Worm (Caenorhabditis elegans) whole organism, late embryonic: ENCODE results near the gene arl-3.

Experiments
- C38D4.7 ChIP-seq: fragments of 200-800 bp; sonication (Bioruptor generic); optimal IDR thresholded peaks from 2 replicates; lab custom pipeline; 2018; ENCODE audit warnings: mild to moderate bottlenecking, missing genetic modification characterization, moderate library complexity, missing compliant biosample characterization
- K09A11.1 ChIP-seq: sonication (generic microtip); optimal IDR thresholded peaks from 2 replicates; lab custom pipeline; 2017; ENCODE audit warnings: antibody characterized with exemption, mild to moderate bottlenecking, missing genetic modification characterization, missing compliant biosample characterization; ENCODE audit not compliant: insufficient read depth
- T23F11.4 ChIP-seq: fragments of 200-800 bp; sonication (Bioruptor generic); optimal IDR thresholded peaks from 2 replicates; lab custom pipeline; 2018; ENCODE audit warnings: mild to moderate bottlenecking, missing genetic modification characterization, missing compliant biosample characterization
- Y22D7AL.16 ChIP-seq: sonication (generic microtip); optimal IDR thresholded peaks from 2 replicates; lab custom pipeline; 2016; ENCODE audit warnings: missing genetic modification characterization, missing compliant biosample characterization
- ama-1 ChIP-seq: fragments of 150-350 bp; optimal IDR thresholded peaks from 2 replicates; lab custom pipeline; 2014
- ceh-14 ChIP-seq: sonication (generic microtip); optimal IDR thresholded peaks from 2 replicates; lab custom pipeline; 2016; ENCODE audit warnings: missing genotype, missing genetic modification characterization, missing compliant biosample characterization
- ceh-18 ChIP-seq: sonication (generic microtip); optimal IDR thresholded peaks from 2 replicates; lab custom pipeline; 2016; ENCODE audit warnings: missing genetic modification characterization, missing compliant biosample characterization
- ceh-2 ChIP-seq: sonication (generic microtip); optimal IDR thresholded peaks from 2 replicates; lab custom pipeline; 2016; ENCODE audit warnings: missing genotype, missing genetic modification characterization, missing compliant biosample characterization
- ceh-24 ChIP-seq: sonication (generic microtip); optimal IDR thresholded peaks from 2 replicates; lab custom pipeline; 2016; ENCODE audit warnings: mild to moderate bottlenecking, missing genetic modification characterization, missing compliant biosample characterization
- ceh-31 ChIP-seq: sonication (generic microtip); optimal IDR thresholded peaks from 2 replicates; lab custom pipeline; 2016; ENCODE audit warnings: missing genetic modification characterization, missing compliant biosample characterization
- ceh-34 ChIP-seq: sonication (generic microtip); optimal IDR thresholded peaks from 2 replicates; lab custom pipeline; 2016; ENCODE audit warnings: mild to moderate bottlenecking, missing genetic modification characterization, missing compliant biosample characterization
- ceh-48 ChIP-seq: sonication (generic microtip); optimal IDR thresholded peaks from 2 replicates; lab custom pipeline; 2016; ENCODE audit warnings: missing genetic modification characterization, inconsistent platforms, missing compliant biosample characterization
- ceh-6 ChIP-seq: fragments of 200-800 bp; sonication (Bioruptor generic); optimal IDR thresholded peaks from 2 replicates; lab custom pipeline; 2018; ENCODE audit warnings: mild to moderate bottlenecking, missing genetic modification characterization, missing compliant biosample characterization
- ceh-9 ChIP-seq: sonication (generic microtip); optimal IDR thresholded peaks from 2 replicates; lab custom pipeline; 2016; ENCODE audit warnings: mild to moderate bottlenecking, missing genetic modification characterization, inconsistent platforms, missing compliant biosample characterization
- dmd-4 ChIP-seq: sonication (generic microtip); optimal IDR thresholded peaks from 2 replicates; lab custom pipeline; 2016; ENCODE audit warnings: borderline replicate concordance, missing genetic modification characterization, missing compliant biosample characterization
- elt-2 ChIP-seq: sonication (generic microtip); optimal IDR thresholded peaks from 2 replicates; lab custom pipeline; 2016; ENCODE audit warnings: missing genetic modification reagents, missing genetic modification characterization, missing compliant biosample characterization
- ets-4 ChIP-seq: sonication (generic microtip); optimal IDR thresholded peaks from 2 replicates; lab custom pipeline; 2016; ENCODE audit warnings: missing genetic modification characterization, missing compliant biosample characterization
- eyg-1 ChIP-seq: sonication (generic microtip); optimal IDR thresholded peaks from 2 replicates; lab custom pipeline; 2016; ENCODE audit warnings: missing genotype, missing genetic modification characterization, missing compliant biosample characterization
- fax-1 ChIP-seq: sonication (generic microtip); optimal IDR thresholded peaks from 2 replicates; lab custom pipeline; 2016; ENCODE audit warnings: missing genotype, missing genetic modification characterization, missing compliant biosample characterization
- fkh-6 ChIP-seq: sonication (generic microtip); optimal IDR thresholded peaks from 2 replicates; lab custom pipeline; 2016; ENCODE audit warnings: missing genetic modification characterization, missing compliant biosample characterization
- hlh-30 ChIP-seq: sonication (generic microtip); optimal IDR thresholded peaks from 2 replicates; lab custom pipeline; 2017; ENCODE audit warnings: antibody characterized with exemption, missing genetic modification characterization, missing compliant biosample characterization; ENCODE audit not compliant: insufficient read depth
- hlh-6 ChIP-seq: sonication (generic microtip); optimal IDR thresholded peaks from 2 replicates; lab custom pipeline; 2016; ENCODE audit warnings: missing genotype, missing genetic modification characterization, missing compliant biosample characterization
- hlh-8 ChIP-seq: sonication (generic microtip); optimal IDR thresholded peaks from 2 replicates; lab custom pipeline; 2016; ENCODE audit warnings: missing genotype, missing genetic modification characterization, missing compliant biosample characterization
- lin-11 ChIP-seq: fragments of 200-800 bp; sonication (Bioruptor generic); optimal IDR thresholded peaks from 2 replicates; lab custom pipeline; 2018; ENCODE audit warnings: mild to moderate bottlenecking, missing genetic modification characterization, missing compliant biosample characterization
- madf-2 ChIP-seq: sonication (generic microtip); optimal IDR thresholded peaks from 2 replicates; lab custom pipeline; 2017; ENCODE audit warnings: missing genetic modification characterization, missing compliant biosample characterization
- mec-3 ChIP-seq: sonication (generic microtip); optimal IDR thresholded peaks from 2 replicates; lab custom pipeline; 2016; ENCODE audit warnings: borderline replicate concordance, missing genetic modification characterization, missing compliant biosample characterization
- nhr-11 ChIP-seq: fragments of 150-350 bp; optimal IDR thresholded peaks from 2 replicates; lab custom pipeline; 2014; ENCODE audit warnings: missing biosample characterization, missing genetic modification characterization
- pat-9 ChIP-seq: fragments of 200-800 bp; sonication (Bioruptor generic); optimal IDR thresholded peaks from 2 replicates; lab custom pipeline; 2018; ENCODE audit warnings: mild to moderate bottlenecking, missing genetic modification characterization, moderate library complexity, missing compliant biosample characterization
- pax-1 ChIP-seq: fragments of 150-350 bp; optimal IDR thresholded peaks from 2 replicates; lab custom pipeline; 2014; ENCODE audit warnings: missing biosample characterization, missing genetic modification characterization
- pha-2 ChIP-seq: sonication (generic microtip); optimal IDR thresholded peaks from 2 replicates; lab custom pipeline; 2017; ENCODE audit warnings: mild to moderate bottlenecking, missing genetic modification characterization, missing compliant biosample characterization
- pha-4 ChIP-seq: fragments of 150-350 bp; optimal IDR thresholded peaks from 2 replicates; lab custom pipeline; 2018; ENCODE audit warnings: missing biosample characterization, missing genetic modification reagents, missing genetic modification characterization
- pros-1 ChIP-seq: fragments of 150-350 bp; optimal IDR thresholded peaks from 2 replicates; lab custom pipeline; 2014; ENCODE audit warnings: missing biosample characterization, missing genetic modification reagents, missing genetic modification characterization
- ref-2 ChIP-seq: sonication (generic microtip); optimal IDR thresholded peaks from 2 replicates; lab custom pipeline; 2016; ENCODE audit warnings: missing genetic modification characterization, missing compliant biosample characterization
- sdc-2 ChIP-seq: sonication (generic microtip); optimal IDR thresholded peaks from 2 replicates; lab custom pipeline; 2016; ENCODE audit warnings: missing genotype, missing genetic modification characterization, missing compliant biosample characterization
- tbx-2 ChIP-seq: sonication (generic microtip); optimal IDR thresholded peaks from 2 replicates; lab custom pipeline; 2016; ENCODE audit warnings: missing genetic modification characterization, missing compliant biosample characterization
- ttx-3 ChIP-seq: sonication (generic microtip); optimal IDR thresholded peaks from 2 replicates; lab custom pipeline; 2016; ENCODE audit warnings: missing genetic modification reagents, missing genetic modification characterization, missing compliant biosample characterization
- unc-3 ChIP-seq, 2 experiments: fragments of 200-800 bp in 1 of 2; sonication (Bioruptor generic) in 1 of 2; sonication (generic microtip) in 1 of 2; conservative IDR thresholded peaks in 1 of 2; optimal IDR thresholded peaks in 1 of 2; 2 replicates each; pipeline versions ENCODE4 v1.3.6 to Lab custom; 2016 to 2022; ENCODE audit warnings: missing compliant biosample characterization in 2 of 2, missing genetic modification characterization in 2 of 2, missing genetic modification reagents in 1 of 2
- unc-42 ChIP-seq: sonication (generic microtip); optimal IDR thresholded peaks from 2 replicates; lab custom pipeline; 2016; ENCODE audit warnings: missing genotype, missing genetic modification characterization, missing compliant biosample characterization
- unc-55 ChIP-seq: sonication (generic microtip); optimal IDR thresholded peaks from 2 replicates; lab custom pipeline; 2017; ENCODE audit warnings: missing biosample characterization, missing genetic modification reagents, missing genetic modification characterization
- unc-86 ChIP-seq: sonication (generic microtip); optimal IDR thresholded peaks from 2 replicates; lab custom pipeline; 2016; ENCODE audit warnings: missing genetic modification characterization, missing compliant biosample characterization
- zip-5 ChIP-seq: sonication (generic microtip); optimal IDR thresholded peaks from 2 replicates; lab custom pipeline; 2016; ENCODE audit warnings: missing genetic modification characterization, missing compliant biosample characterization

Gene arl-3

DNA sequence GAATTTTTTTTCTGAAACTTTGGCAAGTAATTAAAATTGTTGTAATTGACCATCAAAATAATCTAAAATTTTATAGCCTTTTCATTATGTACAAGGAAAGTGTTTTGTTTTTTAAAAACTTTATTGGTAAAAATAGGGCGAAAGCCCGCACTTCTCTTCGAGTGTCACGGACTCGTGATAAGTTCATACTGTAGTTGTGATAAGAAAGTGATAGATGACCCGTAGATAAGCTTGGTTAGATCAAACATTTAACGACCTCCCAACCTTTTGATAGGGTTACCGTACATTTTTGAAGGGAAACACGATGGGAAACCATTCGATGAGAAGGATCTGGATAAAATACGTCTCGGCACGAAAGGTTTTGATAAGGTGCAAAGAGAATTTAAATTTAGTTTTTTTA lies 10.1 kb downstream of the arl-3 start:
- no peak for TF ChIP-seq hlh-6 (tag; lab: Kevin White, UChicago)
- no peak for TF ChIP-seq pha-2 (tag; lab: Kevin White, UChicago)
- TF ChIP-seq unc-86 (tag; lab: Kevin White, UChicago): no peak
- no peak for TF ChIP-seq fax-1
- no peak for TF ChIP-seq ama-1 (lab: Kevin White, UChicago)
- peak; percentile 80 for TF ChIP-seq elt-2
- TF ChIP-seq pax-1: no peak

DNA sequence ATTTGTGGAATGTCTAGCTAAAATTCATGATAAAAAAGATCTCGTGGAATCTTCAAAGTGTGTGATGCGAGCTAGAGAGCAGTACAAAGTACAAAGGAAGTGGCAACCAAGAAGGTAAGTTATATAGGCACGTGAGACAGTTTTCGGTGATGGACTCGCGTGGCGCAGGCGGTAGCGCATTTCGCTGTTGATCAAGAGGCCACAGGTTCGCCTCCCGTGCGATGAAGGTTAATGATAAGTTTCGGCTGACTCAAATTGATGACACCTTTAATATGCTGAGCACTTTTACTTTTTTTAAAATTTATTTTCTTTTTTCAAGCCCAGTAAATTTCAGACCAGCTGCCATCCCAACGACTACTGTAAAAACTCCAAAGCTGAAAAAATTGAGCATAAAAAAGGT lies 10.7 kb downstream of the arl-3 start:
- TF ChIP-seq lin-11 (tag; lab: Kevin White, UChicago) (no peak), mec-3 (tag; lab: Kevin White, UChicago) (no peak)

DNA sequence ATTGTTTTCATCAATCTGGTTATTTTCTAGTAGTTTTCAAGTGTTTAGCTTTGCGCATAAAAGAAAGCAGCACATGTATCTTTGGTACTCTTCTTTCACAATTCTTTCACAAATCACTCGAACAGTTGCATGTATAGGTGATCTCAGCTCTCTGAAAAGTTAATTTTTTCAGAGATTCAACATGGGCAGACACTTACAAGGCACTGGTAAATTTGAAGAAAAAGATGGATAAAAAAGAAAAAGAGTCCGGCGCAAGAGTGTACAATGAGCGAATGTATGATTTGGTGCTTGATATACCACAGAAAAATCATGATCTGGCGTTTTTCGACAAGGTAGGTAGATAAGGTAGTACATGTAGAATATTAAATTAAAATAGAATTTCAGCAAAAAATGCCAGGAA lies 11.9 kb downstream of the arl-3 start:
- TF ChIP-seq unc-86 (tag; lab: Kevin White, UChicago) (no peak), hlh-30 (tag; lab: Kevin White, UChicago) (no peak), ceh-34 (no peak), sdc-2 (no peak), ets-4 (tag; lab: Kevin White, UChicago) (no peak), pha-4 (tag; lab: Kevin White, UChicago) (no peak), Y22D7AL.16 (no peak), fkh-6 (tag; lab: Kevin White, UChicago) (no peak), pros-1 (tag; lab: Kevin White, UChicago) (no peak), T23F11.4 (GFP tag; lab: Kevin White, UChicago) (no peak), dmd-4 (tag; lab: Kevin White, UChicago) (no peak), eyg-1 (tag; lab: Kevin White, UChicago) (no peak)

DNA sequence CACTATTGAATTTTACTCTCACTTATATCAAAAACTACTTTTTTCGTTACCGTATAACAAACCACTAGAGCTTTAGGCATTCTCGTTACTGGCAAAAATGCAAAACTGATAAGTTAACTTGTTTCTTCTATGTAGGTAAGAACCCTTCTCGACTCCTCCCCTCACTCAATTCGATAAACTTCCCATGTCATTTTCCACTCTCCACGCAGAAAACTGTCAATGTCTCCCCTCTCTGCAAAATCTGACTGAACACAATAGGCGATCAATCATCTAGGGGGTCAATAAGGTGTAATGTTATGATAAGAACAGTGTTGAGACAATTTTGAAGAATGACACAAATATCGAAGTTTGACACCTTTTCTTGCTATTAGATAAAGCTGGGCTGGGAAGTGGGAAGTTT lies 12.5 kb downstream of the arl-3 start:
- TF ChIP-seq K09A11.1 (tag; lab: Kevin White, UChicago): no peak

DNA sequence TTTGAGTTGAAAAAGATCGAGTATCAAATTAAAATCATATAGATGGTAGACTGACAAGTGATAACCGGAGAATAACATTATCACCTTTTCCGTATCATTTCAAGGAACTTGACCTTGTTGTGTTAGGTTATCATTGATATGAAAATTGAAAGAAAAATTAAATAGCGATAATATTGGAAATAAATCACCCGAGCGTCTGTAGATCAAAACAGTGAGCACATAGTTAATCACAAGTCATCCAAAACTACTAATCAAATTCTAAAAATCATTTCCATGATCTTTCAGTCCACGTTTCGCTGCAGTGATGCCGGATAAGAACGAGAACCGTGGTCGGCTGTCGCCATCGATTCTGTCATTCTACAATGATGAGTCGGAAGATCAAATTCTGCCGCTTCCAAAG lies 13.5 kb downstream of the arl-3 start:
- TF ChIP-seq madf-2 (no peak), elt-2 (peak; percentile 33)
- TF ChIP-seq, all 69 proteins: peak for 1

DNA sequence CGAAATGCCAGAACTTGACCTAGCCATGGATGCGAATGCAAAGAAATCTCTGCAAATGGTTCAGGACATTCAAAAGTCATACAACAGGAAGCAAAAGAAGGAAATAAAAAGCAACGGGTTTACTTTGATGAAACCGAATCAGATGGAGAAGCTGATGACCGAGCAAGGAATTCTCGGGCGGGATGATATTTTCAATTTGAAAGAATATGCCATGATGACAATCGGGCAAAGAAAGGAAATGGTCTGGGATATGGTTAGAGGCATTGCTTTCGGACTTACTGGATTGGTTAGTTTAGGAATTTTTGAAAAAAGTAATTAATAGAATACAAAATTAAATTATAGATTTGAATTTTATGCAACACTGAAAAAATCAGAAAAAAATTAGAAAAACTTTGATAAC lies 14.5 kb downstream of the arl-3 start:
- TF ChIP-seq madf-2 (no peak), zip-5 (tag; lab: Kevin White, UChicago) (no peak), tbx-2 (tag; lab: Kevin White, UChicago) (no peak), ceh-9 (tag; lab: Kevin White, UChicago) (no peak), unc-42 (tag; lab: Kevin White, UChicago) (no peak), ceh-48 (no peak), pat-9 (tag; lab: Kevin White, UChicago) (no peak), ceh-24 (tag; lab: Kevin White, UChicago) (no peak), ets-4 (tag; lab: Kevin White, UChicago) (no peak), unc-55 (GFP tag; lab: Kevin White, UChicago) (no peak), ceh-31 (no peak), hlh-8 (tag; lab: Kevin White, UChicago) (no peak)

DNA sequence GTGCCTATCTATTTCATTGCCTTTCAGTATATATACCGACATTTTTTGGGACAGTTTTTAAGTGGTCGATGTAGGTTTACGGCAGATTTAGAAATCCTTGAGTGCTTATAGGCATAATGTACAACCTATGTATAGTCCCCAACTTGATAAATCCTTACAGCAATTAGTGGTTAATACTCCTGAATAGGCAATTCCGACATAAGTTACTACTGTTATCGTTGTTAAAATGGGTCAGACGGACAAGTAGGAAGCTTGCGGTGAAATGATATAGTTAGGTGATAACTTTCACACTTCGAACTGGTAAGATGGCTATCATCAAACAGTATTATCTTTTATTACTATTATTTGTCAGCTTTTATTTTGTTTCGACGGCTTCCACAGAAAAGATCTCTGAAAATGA lies 16.5 kb downstream of the arl-3 start, which contains the start of gene mltn-10:
Gene mltn-10 (plus strand): TSS at position 301 of the 400 bp plus-strand sequence.
- TF ChIP-seq elt-2: no peak
- no peak for TF ChIP-seq C38D4.7
- no peak for TF ChIP-seq unc-3 (GFP tag; conservative IDR thresholded peaks at IDR 0.05; lab: Robert Waterston, UW)
- TF ChIP-seq unc-3 (tag; optimal IDR thresholded peaks at IDR 0.05; lab: Kevin White, UChicago): no peak
- no peak for TF ChIP-seq unc-42 (tag; lab: Kevin White, UChicago)
- no peak for TF ChIP-seq pha-4 (tag; lab: Kevin White, UChicago)
- TF ChIP-seq ceh-2 (tag; lab: Kevin White, UChicago): no peak
- no peak for TF ChIP-seq madf-2
- no peak for TF ChIP-seq ceh-18 (tag; lab: Kevin White, UChicago)
- TF ChIP-seq Y22D7AL.16: no peak
- TF ChIP-seq ceh-14: no peak
- TF ChIP-seq ref-2: no peak
- TF ChIP-seq ttx-3 (tag; lab: Kevin White, UChicago): no peak
- no peak for TF ChIP-seq ceh-6
- TF ChIP-seq unc-55 (GFP tag; lab: Kevin White, UChicago): no peak
- no peak for TF ChIP-seq unc-86 (tag; lab: Kevin White, UChicago)
- TF ChIP-seq nhr-11 (tag; lab: Kevin White, UChicago): no peak
